Worm (Caenorhabditis elegans): ENCODE data around the gene col-137.

DNA sequence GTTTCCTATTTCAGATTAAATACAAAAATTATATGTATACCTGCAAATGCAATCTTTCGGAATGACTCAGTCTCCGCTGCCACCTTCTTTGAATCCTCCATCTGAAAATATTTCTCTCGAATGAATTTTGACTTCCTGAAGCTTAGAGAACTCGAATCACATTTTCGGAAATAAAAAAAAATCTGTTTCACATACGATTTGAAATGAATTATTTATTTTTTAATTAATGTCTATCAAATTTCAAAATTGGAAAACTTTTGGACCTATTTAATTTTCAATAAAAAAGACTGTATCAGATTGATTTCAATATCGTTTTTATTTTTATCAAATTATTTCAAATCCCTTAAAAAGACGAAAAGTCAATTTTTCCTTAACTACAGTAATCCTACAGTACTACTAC lies at the start of gene col-137:
- no peak for TF ChIP-seq ceh-36 (tag; optimal IDR thresholded peaks at IDR 0.05)
- TF ChIP-seq ama-1 (optimal IDR thresholded peaks at IDR 0.05): no peak
- TF ChIP-seq tbx-37 (GFP tag; conservative IDR thresholded peaks at IDR 0.05): no peak
